Fruit fly (Drosophila melanogaster) whole organism, prepupa: Measurements from ENCODE around the gene Ir93a.

Source experiments
- CG16779 ChIP-seq: fragments of 200-800 bp; sonication (Bioruptor generic); optimal IDR thresholded peaks from 3 replicates; lab custom pipeline; 2017; ENCODE audit warnings: missing biosample characterization, mild to moderate bottlenecking, missing genetic modification characterization
- CG3032 ChIP-seq: fragments of 200-800 bp; optimal IDR thresholded peaks from 2 replicates; lab custom pipeline; 2019; ENCODE audit warnings: missing biosample characterization, mild to moderate bottlenecking, missing genetic modification characterization, moderate library complexity
- Gug ChIP-seq: fragments of 200-800 bp; sonication (Bioruptor generic); IDR thresholded peaks from 2 replicates; pipeline ENCODE4 v1.3.6; 2022; ENCODE audit warnings: missing biosample characterization, missing genetic modification characterization
- Lpt ChIP-seq: fragments of 200-800 bp; sonication (Bioruptor generic); optimal IDR thresholded peaks from 3 replicates; lab custom pipeline; 2016; ENCODE audit warnings: missing biosample characterization, missing genetic modification characterization
- OdsH ChIP-seq: fragments of 200-800 bp; sonication (Bioruptor generic); optimal IDR thresholded peaks from 3 replicates; lab custom pipeline; 2016; ENCODE audit warnings: missing biosample characterization, missing genetic modification characterization

DNA sequence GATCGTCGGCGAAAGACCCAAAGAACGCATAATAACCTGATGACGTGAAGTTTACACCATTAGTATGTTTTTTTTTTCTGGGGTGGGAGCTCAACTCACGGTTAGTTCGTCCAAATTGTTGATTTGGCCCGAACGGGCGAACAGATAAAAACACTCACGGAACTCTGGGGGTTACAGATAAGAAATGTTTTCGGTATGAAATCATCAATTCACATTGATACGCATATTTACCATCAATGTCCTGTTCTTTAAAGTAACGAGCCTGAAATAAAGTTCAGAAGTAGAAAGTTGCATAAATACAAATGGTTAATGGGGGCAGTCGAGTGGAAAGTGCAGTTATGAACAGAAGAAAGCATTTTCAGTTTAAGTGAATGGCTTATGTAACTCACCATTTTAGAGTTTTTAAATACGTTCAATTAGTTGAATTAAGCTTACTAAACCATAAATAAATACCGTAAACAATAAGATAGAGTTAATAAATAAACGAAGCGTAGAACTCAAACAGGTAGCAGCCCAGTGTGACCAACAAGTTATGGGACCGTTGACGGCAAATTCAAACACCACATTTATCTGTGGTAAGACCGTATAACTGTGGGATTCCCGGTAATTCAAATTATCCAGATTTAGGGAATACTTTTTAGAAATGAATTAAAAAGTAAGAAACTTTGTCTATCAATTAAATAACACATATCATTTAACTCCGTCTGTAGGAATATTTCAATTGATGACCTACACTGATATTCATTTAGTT, 35.9 kb downstream of the Ir93a start, which contains the start of gene CG17272:
- TF ChIP-seq CG16779 (tag; lab: Kevin White, UChicago) (no peak), CG3032 (tag; lab: Kevin White, UChicago) (no peak), Gug (no peak), OdsH (GFP tag; lab: Kevin White, UChicago) (no peak), Lpt (no peak)
